Worm (Caenorhabditis elegans): ENCODE results near the gene F13A7.12.
"Not testable (repeated sequence)": the region's sequence is repeated elsewhere in the genome, so short reads cannot be mapped to it uniquely, and the experiment has no call there.

F13A7.12 gene

DNA sequence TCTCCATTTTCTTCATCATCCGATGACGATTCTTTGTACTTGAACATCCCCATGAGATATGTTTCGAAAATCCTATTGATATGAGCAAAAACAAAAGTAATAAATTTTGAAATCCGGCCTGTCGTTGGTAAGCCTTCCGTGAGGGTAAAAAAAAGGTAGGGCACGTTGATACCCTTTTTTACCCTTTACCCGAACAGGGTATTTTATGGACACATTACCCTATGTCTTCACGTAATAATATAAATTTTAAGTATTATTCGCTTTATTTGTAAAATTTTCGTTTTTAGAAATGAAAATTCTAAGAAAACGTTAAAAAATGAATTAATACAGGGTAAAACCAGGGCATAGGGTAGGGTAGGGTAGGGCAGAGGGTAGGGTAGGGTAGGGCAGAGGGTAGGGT, 12.1 kb upstream of the F13A7.12 start, which contains the start of gene F13A7.7:
TSS of gene F13A7.7 (minus strand) at position 101 of the 400 bp plus-strand sequence.
- TF ChIP-seq repo-1 (tag; optimal IDR thresholded peaks at IDR 0.05); gei-17 (GFP tag; optimal IDR thresholded peaks at IDR 0.05); lin-54 (GFP tag; optimal IDR thresholded peaks at IDR 0.05): not testable (repeated sequence)

- TF ChIP-seq K11D2.4 (GFP tag; IDR thresholded peaks at IDR 0.05) = no peak
- TF ChIP-seq nfya-1 (tag; optimal IDR thresholded peaks at IDR 0.05; ENCODE audit: borderline replicate concordance, insufficient read depth) = no peak
- no peak for TF ChIP-seq pbrm-1 (GFP tag; IDR thresholded peaks at IDR 0.05)
- TF ChIP-seq lin-26 (GFP tag; IDR thresholded peaks at IDR 0.05) = no peak
- TF ChIP-seq snpc-4 (GFP tag; optimal IDR thresholded peaks at IDR 0.05) = no peak
- TF ChIP-seq snpc-4 (tag; optimal IDR thresholded peaks at IDR 0.05) = no peak
- no peak for TF ChIP-seq snpc-3.4 (tag; optimal IDR thresholded peaks at IDR 0.05)
- TF ChIP-seq nhr-179 (tag; optimal IDR thresholded peaks at IDR 0.05) = no peak
- no peak for TF ChIP-seq mes-4 (tag; optimal IDR thresholded peaks at IDR 0.05)
- no peak for TF ChIP-seq nhr-90 (tag; optimal IDR thresholded peaks at IDR 0.05)
- TF ChIP-seq F57A8.1 (GFP tag; optimal IDR thresholded peaks at IDR 0.05) = no peak
- no peak for TF ChIP-seq hlh-26 (GFP tag; conservative IDR thresholded peaks at IDR 0.05)
- TF ChIP-seq Y53F4B.3 (GFP tag; IDR thresholded peaks at IDR 0.05) = no peak
- TF ChIP-seq bed-2 (GFP tag; IDR thresholded peaks at IDR 0.05) = no peak
Measured at ce11 chrV:16388268-16388667, 7.6 kb upstream of the F13A7.12 start, which contains the start of gene sri-65. TSS of gene sri-65 (minus strand) at chrV:16388368.

- TF ChIP-seq nhr-80 (tag; optimal IDR thresholded peaks at IDR 0.05) (peak; percentile 62), nfya-1 (tag; optimal IDR thresholded peaks at IDR 0.05; ENCODE audit: borderline replicate concordance, insufficient read depth) (no peak), mel-28 (tag; optimal IDR thresholded peaks at IDR 0.05; ENCODE audit: borderline replicate concordance) (no peak)
Measured at ce11 chrV:16390655-16391054, 5.2 kb upstream of the F13A7.12 start, which contains the start of gene gst-44. TSS of gene gst-44 (plus strand) at chrV:16390891.

DNA sequence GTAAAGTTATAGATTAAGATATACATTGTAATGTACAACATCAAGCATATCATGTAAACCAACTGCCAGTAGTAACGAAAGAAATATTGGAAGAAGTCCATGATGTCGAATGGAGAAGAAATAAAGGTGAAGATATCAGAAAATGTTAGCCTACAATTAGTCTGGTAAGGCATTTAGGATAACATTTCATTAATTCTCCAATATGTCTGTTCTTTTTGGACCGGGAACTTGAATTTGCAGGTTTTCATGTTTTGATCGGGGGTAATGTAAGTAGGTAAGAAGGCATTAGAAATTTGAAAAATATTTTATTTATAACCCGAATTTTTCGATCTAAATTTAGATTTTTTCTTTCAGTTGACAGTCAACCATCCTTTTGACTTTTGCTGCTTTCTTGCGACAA, 2.1 kb upstream of the F13A7.12 start, which contains the start of gene srd-63:
TSS of gene srd-63 (minus strand) at position 101 of the 400 bp plus-strand sequence.
- TF ChIP-seq attf-5 (GFP tag; optimal IDR thresholded peaks at IDR 0.05) (no peak), mel-28 (tag; optimal IDR thresholded peaks at IDR 0.05; ENCODE audit: borderline replicate concordance) (no peak), xnd-1 (tag; optimal IDR thresholded peaks at IDR 0.05) (no peak), C17E4.6 (GFP tag; IDR thresholded peaks at IDR 0.05) (no peak), bed-1 (GFP tag; IDR thresholded peaks at IDR 0.05) (no peak), nhr-80 (tag; optimal IDR thresholded peaks at IDR 0.05) (no peak), zim-3 (tag; optimal IDR thresholded peaks at IDR 0.05) (no peak), gei-17 (GFP tag; optimal IDR thresholded peaks at IDR 0.05) (no peak), F52B5.7 (tag; optimal IDR thresholded peaks at IDR 0.05) (no peak), nfyb-1 (GFP tag; IDR thresholded peaks at IDR 0.05) (no peak), Y79H2A.3 (GFP tag; conservative IDR thresholded peaks at IDR 0.05) (no peak), Y53F4B.3 (GFP tag; IDR thresholded peaks at IDR 0.05) (no peak), madf-3 (GFP tag; IDR thresholded peaks at IDR 0.05) (no peak), hlh-12 (tag; optimal IDR thresholded peaks at IDR 0.05) (no peak), cebp-1 (GFP tag; IDR thresholded peaks at IDR 0.05) (no peak), cebp-1 (tag; optimal IDR thresholded peaks at IDR 0.05) (no peak), ets-4 (GFP tag; optimal IDR thresholded peaks at IDR 0.05) (no peak), pbrm-1 (GFP tag; IDR thresholded peaks at IDR 0.05) (no peak)

ce11 chrV:16395131-16395530, 708 bp upstream of the F13A7.12 start, which contains the start of gene F13A7.11:
TSS of gene F13A7.11 (minus strand) at chrV:16395304.
- TF ChIP-seq cebp-2 (GFP tag; IDR thresholded peaks at IDR 0.05) (0 out of 2 replicates have a peak, but pooled peaks have one; percentile 52), nhr-80 (tag; optimal IDR thresholded peaks at IDR 0.05) (peak; percentile 41), ztf-25 (GFP tag; IDR thresholded peaks at IDR 0.05) (no peak), lag-1 (GFP tag; IDR thresholded peaks at IDR 0.05) (no peak), snpc-4 (GFP tag; optimal IDR thresholded peaks at IDR 0.05) (no peak), snpc-4 (tag; optimal IDR thresholded peaks at IDR 0.05) (peak in 2 of 4 experiments; percentile 2 to 4), egl-44 (GFP tag; IDR thresholded peaks at IDR 0.05) (no peak), attf-5 (GFP tag; optimal IDR thresholded peaks at IDR 0.05) (peak; percentile 15), him-1 (tag; optimal IDR thresholded peaks at IDR 0.05) (no peak), dox-1 (GFP tag; IDR thresholded peaks at IDR 0.05) (no peak), mcd-1 (GFP tag; IDR thresholded peaks at IDR 0.05) (0 out of 2 replicates have a peak, but pooled peaks have one; percentile 13), hmg-1.2 (GFP tag; IDR thresholded peaks at IDR 0.05) (no peak), cebp-1 (GFP tag; IDR thresholded peaks at IDR 0.05) (peak; percentile 99), cebp-1 (tag; optimal IDR thresholded peaks at IDR 0.05) (peak; percentile 99), snpc-1.3 (tag; optimal IDR thresholded peaks at IDR 0.05; ENCODE audit: insufficient read depth) (no peak), tlf-1 (GFP tag; optimal IDR thresholded peaks at IDR 0.05) (no peak)

All from whole organism, young adult.